Worm (Caenorhabditis elegans) whole organism, young adult: ENCODE results near the gene flp-19.

Experiments used
- F22D6.2 ChIP-seq: sonication (generic microtip); optimal IDR thresholded peaks from 2 replicates; lab custom pipeline; 2016; ENCODE audit warnings: mild to moderate bottlenecking, missing genetic modification characterization, missing compliant biosample characterization
- ceh-79 ChIP-seq: sonication (generic microtip); optimal IDR thresholded peaks from 2 replicates; lab custom pipeline; 2017; ENCODE audit warnings: mild to moderate bottlenecking, missing genetic modification characterization, missing compliant biosample characterization
- hlh-12 ChIP-seq: sonication (generic microtip); optimal IDR thresholded peaks from 2 replicates; lab custom pipeline; 2016; ENCODE audit warnings: missing genetic modification characterization, missing compliant biosample characterization
- nhr-120 ChIP-seq: fragments of 200-800 bp; sonication (Bioruptor generic); IDR thresholded peaks from 2 replicates; pipeline ENCODE4 v1.3.6; 2022; ENCODE audit warnings: missing genetic modification characterization, missing compliant biosample characterization
- nhr-90 ChIP-seq: sonication (generic microtip); optimal IDR thresholded peaks from 2 replicates; lab custom pipeline; 2016; ENCODE audit warnings: missing genotype, mild to moderate bottlenecking, missing genetic modification characterization, missing compliant biosample characterization
- rcor-1 ChIP-seq: fragments of 200-800 bp; sonication (Bioruptor generic); IDR thresholded peaks from 2 replicates; pipeline ENCODE4 v1.3.6; 2022; ENCODE audit warnings: missing genetic modification reagents, missing genetic modification characterization, missing compliant biosample characterization
- tlf-1 ChIP-seq: fragments of 200-800 bp; sonication (Bioruptor generic); optimal IDR thresholded peaks from 2 replicates; lab custom pipeline; 2018; ENCODE audit warnings: mild to moderate bottlenecking, missing genetic modification characterization, missing compliant biosample characterization
- unc-130 ChIP-seq: sonication (generic microtip); optimal IDR thresholded peaks from 2 replicates; lab custom pipeline; 2016; ENCODE audit warnings: missing genetic modification reagents, missing genetic modification characterization, missing compliant biosample characterization
- xnd-1 ChIP-seq: sonication (generic microtip); optimal IDR thresholded peaks from 2 replicates; lab custom pipeline; 2016; ENCODE audit warnings: missing genotype, missing genetic modification reagents, missing genetic modification characterization, missing compliant biosample characterization

ce11 chrX:10647590-10648105 is 43.2 kb downstream of the flp-19 start:
- TF ChIP-seq unc-130 (no peak), xnd-1 (no peak), rcor-1 (GFP tag; lab: Robert Waterston, UW) (no peak), nhr-120 (no peak), nhr-90 (tag; lab: Kevin White, UChicago) (no peak), tlf-1 (GFP tag; lab: Kevin White, UChicago) (no peak), F22D6.2 (no peak), hlh-12 (tag; lab: Kevin White, UChicago) (no peak), ceh-79 (no peak)
